Worm (Caenorhabditis elegans): ENCODE measurements around the gene T19C3.4.

- TF ChIP-seq nhr-11 (tag; optimal IDR thresholded peaks at IDR 0.05), result no peak
- no peak for TF ChIP-seq egl-27 (tag; optimal IDR thresholded peaks at IDR 0.05)
- no peak for TF ChIP-seq elt-1 (tag; optimal IDR thresholded peaks at IDR 0.05)
- no peak for TF ChIP-seq nhr-76 (tag; optimal IDR thresholded peaks at IDR 0.05)
- TF ChIP-seq mdl-1 (tag; optimal IDR thresholded peaks at IDR 0.05), result no peak
- peak; percentile 34 for TF ChIP-seq jun-1 (tag; optimal IDR thresholded peaks at IDR 0.05)
- TF ChIP-seq nhr-23 (tag; optimal IDR thresholded peaks at IDR 0.05), result peak; percentile 38
- TF ChIP-seq nhr-12 (tag; optimal IDR thresholded peaks at IDR 0.05), result no peak
- no peak for TF ChIP-seq snpc-4 (tag; optimal IDR thresholded peaks at IDR 0.05)
- TF ChIP-seq pqm-1 (tag; optimal IDR thresholded peaks at IDR 0.05), result peak; percentile 18
- TF ChIP-seq lin-39 (tag; optimal IDR thresholded peaks at IDR 0.05), result no peak
- TF ChIP-seq sea-2 (GFP tag; optimal IDR thresholded peaks at IDR 0.05), result no peak
- TF ChIP-seq fkh-10 (GFP tag; optimal IDR thresholded peaks at IDR 0.05), result peak; percentile 77
These were observed 20.2 kb upstream of the T19C3.4 start, which contains the start of the genes tag-266 and tag-267 for ce11 chrIII:640198-640803.
